Worm (Caenorhabditis elegans): ENCODE data around the gene B0250.18.

B0250.18 gene

ce11 chrV:20410285-20410684, 50.4 kb downstream of the B0250.18 start (continued):
- TF ChIP-seq mxl-1 (tag; optimal IDR thresholded peaks at IDR 0.05) (no peak), somi-1 (GFP tag; optimal IDR thresholded peaks at IDR 0.05) (no peak)

ce11 chrV:20409016-20409415, 51.7 kb downstream of the B0250.18 start:
- TF ChIP-seq nhr-90 (tag; optimal IDR thresholded peaks at IDR 0.05), result no peak
- no peak for TF ChIP-seq akir-1 (GFP tag; optimal IDR thresholded peaks at IDR 0.05)
- no peak for TF ChIP-seq hrde-1 (tag; optimal IDR thresholded peaks at IDR 0.05; ENCODE audit: borderline replicate concordance)
- no peak for TF ChIP-seq K11D2.4 (GFP tag; IDR thresholded peaks at IDR 0.05)
- no peak for TF ChIP-seq Y95B8A.8 (GFP tag; IDR thresholded peaks at IDR 0.05)
- TF ChIP-seq madf-8 (GFP tag; conservative IDR thresholded peaks at IDR 0.05), result no peak
- no peak for TF ChIP-seq egl-18 (GFP tag; IDR thresholded peaks at IDR 0.05)
- TF ChIP-seq F57C9.4 (tag; optimal IDR thresholded peaks at IDR 0.05), result no peak
- no peak for TF ChIP-seq ztf-18 (tag; optimal IDR thresholded peaks at IDR 0.05)
- no peak for TF ChIP-seq hlh-12 (tag; optimal IDR thresholded peaks at IDR 0.05)
- TF ChIP-seq ccch-3 (GFP tag; optimal IDR thresholded peaks at IDR 0.05), result no peak

- TF ChIP-seq Y79H2A.3 (GFP tag; conservative IDR thresholded peaks at IDR 0.05) (no peak), Y53G8AR.9 (GFP tag; conservative IDR thresholded peaks at IDR 0.05) (no peak), madf-6 (GFP tag; IDR thresholded peaks at IDR 0.05) (no peak), chd-7 (tag; optimal IDR thresholded peaks at IDR 0.05) (no peak), ztf-6 (GFP tag; IDR thresholded peaks at IDR 0.05) (no peak), lin-54 (GFP tag; optimal IDR thresholded peaks at IDR 0.05) (no peak), ztf-3 (GFP tag; optimal IDR thresholded peaks at IDR 0.05) (no peak), B0019.2 (GFP tag; conservative IDR thresholded peaks at IDR 0.05) (no peak), unc-62 (GFP tag; optimal IDR thresholded peaks at IDR 0.05) (no peak), mcd-1 (GFP tag; IDR thresholded peaks at IDR 0.05) (no peak), egl-44 (GFP tag; IDR thresholded peaks at IDR 0.05) (no peak), ceh-91 (GFP tag; IDR thresholded peaks at IDR 0.05) (no peak), F23B12.7 (tag; optimal IDR thresholded peaks at IDR 0.05; ENCODE audit: insufficient read depth) (no peak)
These were observed 53.9 kb downstream of the B0250.18 start for ce11 chrV:20406817-20407216.

Data from whole organism, young adult.